Worm (Caenorhabditis elegans) whole organism, L3 larva: ENCODE data around the gene twk-48.

Experiments used
- R02D3.7 ChIP-seq: fragments of 150-350 bp; optimal IDR thresholded peaks from 2 replicates; lab custom pipeline; 2014; ENCODE audit warnings: missing biosample characterization, missing genetic modification characterization
- ZK546.5 ChIP-seq: sonication (generic microtip); optimal IDR thresholded peaks from 2 replicates; lab custom pipeline; 2017; ENCODE audit warnings: missing biosample characterization, missing genetic modification characterization
- ceh-16 ChIP-seq: sonication (generic microtip); optimal IDR thresholded peaks from 2 replicates; lab custom pipeline; 2017; ENCODE audit warnings: missing biosample characterization, missing genetic modification characterization
- egl-5 ChIP-seq: fragments of 150-350 bp; optimal IDR thresholded peaks from 2 replicates; lab custom pipeline; 2017; ENCODE audit warnings: missing biosample characterization, missing genetic modification reagents, missing genetic modification characterization, inconsistent platforms
- elt-1 ChIP-seq: fragments of 150-350 bp; optimal IDR thresholded peaks from 2 replicates; lab custom pipeline; 2014; ENCODE audit warnings: missing biosample characterization, missing genetic modification characterization
- elt-2 ChIP-seq: sonication (generic microtip); optimal IDR thresholded peaks from 2 replicates; lab custom pipeline; 2016; ENCODE audit warnings: missing genetic modification reagents, mild to moderate bottlenecking, missing genetic modification characterization, missing compliant biosample characterization
- elt-3 ChIP-seq, 3 experiments: fragments of 150-350 bp in 1 of 3; sonication (generic microtip) in 2 of 3; optimal IDR thresholded peaks; 2 replicates in 2 of 3; 4 replicates in 1 of 3; lab custom pipeline; 2014 to 2017; ENCODE audit warnings: missing biosample characterization in 3 of 3, missing genetic modification characterization in 3 of 3
- eor-1 ChIP-seq, 2 experiments: fragments of 150-350 bp; optimal IDR thresholded peaks; 2 replicates each; lab custom pipeline; 2014 to 2018; ENCODE audit warnings: missing biosample characterization in 2 of 2, missing genetic modification characterization in 2 of 2
- fkh-10 ChIP-seq: sonication (generic microtip); optimal IDR thresholded peaks from 2 replicates; lab custom pipeline; 2017; ENCODE audit warnings: missing biosample characterization, missing genetic modification reagents, missing genetic modification characterization
- lin-15B ChIP-seq: fragments of 150-350 bp; optimal IDR thresholded peaks from 2 replicates; lab custom pipeline; 2014; ENCODE audit warnings: missing biosample characterization, missing genetic modification characterization
- lsy-12 ChIP-seq: sonication (generic microtip); optimal IDR thresholded peaks from 2 replicates; lab custom pipeline; 2016; ENCODE audit warnings: mild to moderate bottlenecking, missing genetic modification characterization, missing compliant biosample characterization
- mdl-1 ChIP-seq: fragments of 150-350 bp; optimal IDR thresholded peaks from 2 replicates; lab custom pipeline; 2014; ENCODE audit warnings: missing biosample characterization, missing genetic modification characterization
- mml-1 ChIP-seq: fragments of 150-350 bp; sonication (generic microtip); optimal IDR thresholded peaks from 3 replicates; lab custom pipeline; 2014; ENCODE audit warnings: missing biosample characterization, missing genetic modification characterization
- nfya-1 ChIP-seq: sonication (generic microtip); optimal IDR thresholded peaks from 2 replicates; lab custom pipeline; 2017; ENCODE audit warnings: missing genetic modification characterization, mild to moderate bottlenecking, missing compliant biosample characterization, antibody characterized with exemption, moderate library complexity; ENCODE audit not compliant: insufficient read depth
- nhr-11 ChIP-seq: fragments of 150-350 bp; optimal IDR thresholded peaks from 2 replicates; lab custom pipeline; 2014; ENCODE audit warnings: missing biosample characterization, missing genetic modification characterization
- nhr-237 ChIP-seq: fragments of 150-350 bp; optimal IDR thresholded peaks from 2 replicates; lab custom pipeline; 2014; ENCODE audit warnings: missing biosample characterization, missing genetic modification characterization
- nhr-67 ChIP-seq: fragments of 150-350 bp; optimal IDR thresholded peaks from 2 replicates; lab custom pipeline; 2014; ENCODE audit warnings: missing biosample characterization, missing genetic modification characterization
- nhr-76 ChIP-seq: fragments of 150-350 bp; sonication (generic microtip); optimal IDR thresholded peaks from 5 replicates; lab custom pipeline; 2014; ENCODE audit warnings: missing biosample characterization, missing genetic modification characterization
- pha-4 ChIP-seq: fragments of 150-350 bp; optimal IDR thresholded peaks from 2 replicates; lab custom pipeline; 2014; ENCODE audit warnings: missing biosample characterization, missing genetic modification reagents, missing genetic modification characterization
- pqm-1 ChIP-seq: fragments of 150-350 bp; optimal IDR thresholded peaks from 2 replicates; lab custom pipeline; 2017; ENCODE audit warnings: missing biosample characterization, missing genetic modification characterization, inconsistent platforms
- sea-2 ChIP-seq: fragments of 150-350 bp; sonication (generic microtip); optimal IDR thresholded peaks from 4 replicates; lab custom pipeline; 2014; ENCODE audit warnings: missing biosample characterization, missing genetic modification reagents, missing genetic modification characterization
- skn-1 ChIP-seq: fragments of 150-350 bp; optimal IDR thresholded peaks from 2 replicates; lab custom pipeline; 2014; ENCODE audit warnings: missing biosample characterization, missing genetic modification characterization
- snpc-4 ChIP-seq: fragments of 150-350 bp; optimal IDR thresholded peaks from 2 replicates; lab custom pipeline; 2014; ENCODE audit warnings: missing biosample characterization, missing genetic modification characterization
- tbx-2 ChIP-seq: sonication (generic microtip); optimal IDR thresholded peaks from 2 replicates; lab custom pipeline; 2016; ENCODE audit warnings: mild to moderate bottlenecking, missing genetic modification characterization, missing compliant biosample characterization
- unc-39 ChIP-seq: sonication (generic microtip); optimal IDR thresholded peaks from 4 replicates; lab custom pipeline; 2017; ENCODE audit warnings: missing biosample characterization, missing genetic modification characterization
- zag-1 ChIP-seq: fragments of 150-350 bp; optimal IDR thresholded peaks from 2 replicates; lab custom pipeline; 2014; ENCODE audit warnings: missing biosample characterization, missing genetic modification characterization
- ztf-11 ChIP-seq: fragments of 150-350 bp; optimal IDR thresholded peaks from 2 replicates; lab custom pipeline; 2014; ENCODE audit warnings: missing biosample characterization, missing genetic modification characterization
- ztf-4 ChIP-seq: fragments of 150-350 bp; optimal IDR thresholded peaks from 2 replicates; lab custom pipeline; 2014; ENCODE audit warnings: missing biosample characterization, missing genetic modification characterization

Gene twk-48

ce11 chrIII:9871032-9871431, 10.5 kb downstream of the twk-48 start, which contains the start of gene ZK757.1:
ZK757.1 (minus strand) TSS chrIII:9871132.
- TF ChIP-seq elt-1 (no peak), nhr-237 (tag; lab: Kevin White, UChicago) (no peak)
- TF ChIP-seq, all 47 proteins: peak for 0

ce11 chrIII:9874515-9874914, 14.0 kb downstream of the twk-48 start:
- TF ChIP-seq nfya-1 (tag; lab: Kevin White, UChicago) (peak; percentile 85), mml-1 (tag; lab: Kevin White, UChicago) (no peak), unc-39 (tag; lab: Kevin White, UChicago) (no peak), nhr-237 (tag; lab: Kevin White, UChicago) (no peak), tbx-2 (tag; lab: Kevin White, UChicago) (no peak), sea-2 (GFP tag; lab: Kevin White, UChicago) (no peak), ztf-11 (tag; lab: Kevin White, UChicago) (no peak)
- TF ChIP-seq, all 47 proteins: peak for 1

- no peak for TF ChIP-seq ZK546.5 (tag; lab: Kevin White, UChicago)
- TF ChIP-seq, all 47 proteins: peak for 0
Observed at ce11 chrIII:9876951-9877350, 16.4 kb downstream of the twk-48 start, which contains the start of gene ZK757.10. ZK757.10 (plus strand) TSS chrIII:9877251.

- TF ChIP-seq skn-1 (tag; lab: Kevin White, UChicago) (no peak), mdl-1 (tag; lab: Kevin White, UChicago) (no peak), elt-2 (tag; lab: Kevin White, UChicago) (no peak), nhr-11 (tag; lab: Kevin White, UChicago) (no peak), lsy-12 (tag; lab: Kevin White, UChicago) (no peak)
Observed at ce11 chrIII:9878828-9879227, 18.3 kb downstream of the twk-48 start, which contains the start of gene ZK757.2. ZK757.2 (minus strand) TSS chrIII:9878928.

- TF ChIP-seq eor-1 (tag; optimal IDR thresholded peaks at IDR 0.05; lab: Kevin White, UChicago) (no peak), ztf-4 (no peak), egl-5 (tag; lab: Kevin White, UChicago) (peak; percentile 32)
Observed at ce11 chrIII:9885609-9886008, 25.1 kb downstream of the twk-48 start.

- TF ChIP-seq pqm-1: no peak
- TF ChIP-seq fkh-10 (GFP tag; lab: Kevin White, UChicago): peak; percentile 36
- TF ChIP-seq lin-15B (tag; lab: Kevin White, UChicago): no peak
Observed at ce11 chrIII:9886323-9886722, 25.8 kb downstream of the twk-48 start.

- TF ChIP-seq elt-3 (tag; optimal IDR thresholded peaks at IDR 0.05; lab: Kevin White, UChicago): no peak
- TF ChIP-seq mml-1 (tag; lab: Kevin White, UChicago): no peak
- TF ChIP-seq zag-1 (tag; lab: Kevin White, UChicago): no peak
- TF ChIP-seq nfya-1 (tag; lab: Kevin White, UChicago): no peak
- TF ChIP-seq elt-2 (tag; lab: Kevin White, UChicago): no peak
- no peak for TF ChIP-seq ceh-16 (tag; lab: Kevin White, UChicago)
- TF ChIP-seq pha-4 (tag; lab: Kevin White, UChicago): no peak
- TF ChIP-seq eor-1 (tag; optimal IDR thresholded peaks at IDR 0.05; lab: Kevin White, UChicago): no peak
- TF ChIP-seq nhr-67 (tag; lab: Kevin White, UChicago): no peak
- no peak for TF ChIP-seq R02D3.7 (tag; lab: Kevin White, UChicago)
- no peak for TF ChIP-seq nhr-76
- no peak for TF ChIP-seq snpc-4 (tag; lab: Kevin White, UChicago)
- no peak for TF ChIP-seq ZK546.5 (tag; lab: Kevin White, UChicago)
- TF ChIP-seq unc-39 (tag; lab: Kevin White, UChicago): no peak
- TF ChIP-seq, all 47 proteins: peak for 0
Observed at ce11 chrIII:9891324-9891723, 30.8 kb downstream of the twk-48 start, which contains the start of gene alg-4. alg-4 (minus strand) TSS chrIII:9891424.
